Fruit fly (Drosophila melanogaster) whole organism, embryonic: ENCODE measurements around the gene IntS10.

Source experiments
- Asciz ChIP-seq: fragments of 200-800 bp; sonication (Bioruptor generic); optimal IDR thresholded peaks from 2 replicates; lab custom pipeline; 2017; ENCODE audit warnings: missing biosample characterization, mild to moderate bottlenecking, missing genetic modification characterization, missing genetic modification reagents
- CG13287 ChIP-seq: fragments of 200-800 bp; sonication (Bioruptor generic); IDR thresholded peaks from 2 replicates; pipeline ENCODE4 v1.3.6; 2022; ENCODE audit warnings: missing biosample characterization, missing genetic modification characterization; ENCODE audit not compliant: partially characterized antibody
- CG15073 ChIP-seq: fragments of 200-800 bp; sonication (Bioruptor generic); optimal IDR thresholded peaks from 2 replicates; lab custom pipeline; 2016; ENCODE audit warnings: missing biosample characterization, missing genetic modification characterization
- CG15696 ChIP-seq: fragments of 200-800 bp; sonication (Bioruptor generic); optimal IDR thresholded peaks from 2 replicates; lab custom pipeline; 2019; ENCODE audit warnings: missing biosample characterization, mild to moderate bottlenecking, missing genetic modification characterization, moderate library complexity
- CG1602 ChIP-seq: fragments of 200-800 bp; sonication (Bioruptor generic); optimal IDR thresholded peaks from 3 replicates; lab custom pipeline; 2016; ENCODE audit warnings: missing biosample characterization, missing genetic modification characterization
- CG7928 ChIP-seq: fragments of 200-800 bp; sonication (Bioruptor generic); optimal IDR thresholded peaks from 2 replicates; lab custom pipeline; 2017; ENCODE audit warnings: missing biosample characterization, mild to moderate bottlenecking, missing genetic modification characterization
- CG8281 ChIP-seq: fragments of 200-800 bp; sonication (Bioruptor generic); optimal IDR thresholded peaks from 2 replicates; lab custom pipeline; 2018; ENCODE audit warnings: missing biosample characterization, mild to moderate bottlenecking, missing genetic modification characterization, moderate library complexity
- CG8478 ChIP-seq: fragments of >200 bp; optimal IDR thresholded peaks from 2 replicates; lab custom pipeline; 2018
- Fer2 ChIP-seq: fragments of 200-800 bp; sonication (Bioruptor generic); optimal IDR thresholded peaks from 2 replicates; lab custom pipeline; 2018; ENCODE audit warnings: missing biosample characterization, mild to moderate bottlenecking, missing genetic modification characterization, moderate library complexity
- Hr78 ChIP-seq, 2 experiments: fragments of 200-800 bp in 1 of 2; fragments of >200 bp in 1 of 2; sonication (Bioruptor generic) in 1 of 2; optimal IDR thresholded peaks; 2 replicates each; lab custom pipeline; 2017 to 2019; ENCODE audit warnings: missing biosample characterization in 2 of 2, missing genetic modification characterization in 2 of 2, mild to moderate bottlenecking in 1 of 2, moderate library complexity in 1 of 2
- corto ChIP-seq: fragments of 200-800 bp; sonication (Bioruptor generic); optimal IDR thresholded peaks from 2 replicates; lab custom pipeline; 2016; ENCODE audit warnings: missing biosample characterization, mild to moderate bottlenecking, missing genetic modification characterization, moderate library complexity
- eve ChIP-seq, 2 experiments: fragments of >200 bp; optimal IDR thresholded peaks; 2 replicates each; lab custom pipeline; 2017; ENCODE audit warnings: missing biosample characterization in 2 of 2, missing genetic modification characterization in 2 of 2

DNA sequence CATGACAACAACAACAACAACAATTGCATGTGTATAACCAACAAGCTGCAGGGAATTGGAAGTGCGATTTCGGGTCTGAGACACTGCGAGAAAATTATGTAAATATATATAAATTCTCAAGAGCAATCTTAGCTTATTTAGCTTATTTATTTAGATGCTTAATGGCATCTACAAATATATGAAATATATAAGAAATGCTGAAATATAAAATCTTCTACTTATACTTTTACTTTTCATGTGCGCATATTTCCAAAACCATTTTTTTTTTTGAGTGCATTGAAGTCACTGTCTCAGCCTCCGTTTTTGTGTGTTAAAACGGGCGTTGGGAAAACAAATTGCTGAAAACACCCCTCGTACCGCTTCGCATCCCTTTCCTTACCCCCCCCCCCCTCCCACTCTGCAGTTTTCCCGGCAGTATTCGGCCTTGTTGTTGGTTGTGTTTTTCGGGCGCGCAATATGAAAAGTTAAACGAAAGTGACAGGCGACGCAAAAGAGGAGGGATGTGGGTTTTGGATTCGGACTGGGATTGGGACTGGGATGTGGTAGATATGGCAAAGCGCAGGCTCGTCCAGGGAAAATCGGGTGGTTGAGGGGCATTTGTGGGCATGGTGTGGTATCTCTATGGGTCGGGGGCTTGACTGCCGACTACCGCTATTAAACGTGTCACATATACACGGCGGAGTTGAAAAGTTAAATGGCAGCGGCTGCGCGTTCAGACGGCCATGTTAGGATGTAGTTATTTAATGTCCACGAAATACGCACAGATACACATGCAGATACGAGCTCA lies 48.9 kb downstream of the IntS10 start:
- no peak for TF ChIP-seq CG8281 (tag; lab: Kevin White, UChicago)
- no peak for TF ChIP-seq CG13287 (GFP tag; lab: Robert Waterston, UW)
- no peak for TF ChIP-seq CG8478 (lab: Kevin White, UChicago)
- TF ChIP-seq CG15696 (tag; lab: Kevin White, UChicago), result peak; percentile 73
- no peak for TF ChIP-seq Hr78 (GFP tag; optimal IDR thresholded peaks at IDR 0.05; lab: Kevin White, UChicago)
- peak in 1 of 2 experiments; percentile 65 for TF ChIP-seq eve (GFP tag; optimal IDR thresholded peaks at IDR 0.05; lab: Kevin White, UChicago)
- no peak for TF ChIP-seq corto
- no peak for TF ChIP-seq CG7928 (GFP tag; lab: Kevin White, UChicago)
- TF ChIP-seq CG15073, result no peak
- TF ChIP-seq CG1602 (GFP tag; lab: Kevin White, UChicago), result peak; percentile 53
- peak; percentile 3 for TF ChIP-seq Asciz (GFP tag; lab: Kevin White, UChicago)
- TF ChIP-seq Fer2 (tag; lab: Kevin White, UChicago), result no peak
